Worm (Caenorhabditis elegans): ENCODE measurements around the gene clc-26.

- no peak for TF ChIP-seq unc-130 (tag; optimal IDR thresholded peaks at IDR 0.05)
- TF ChIP-seq hlh-17 (GFP tag; optimal IDR thresholded peaks at IDR 0.05; ENCODE audit: borderline replicate concordance): no peak
Observed at ce11 chrIII:1058881-1059280, 28.0 kb upstream of the clc-26 start.

Data from whole organism, L1 larva.